Worm (Caenorhabditis elegans) whole organism, dauer: ENCODE results near the gene vha-8.
"Not testable (repeated sequence)": the region's sequence is repeated elsewhere in the genome, so short reads cannot be mapped to it uniquely, and the experiment has no call there.

Source experiments
- unc-62 ChIP-seq: sonication (generic microtip); optimal IDR thresholded peaks from 2 replicates; lab custom pipeline; 2017; ENCODE audit warnings: missing biosample characterization, missing genetic modification reagents, missing genetic modification characterization

vha-8 gene

ce11 chrIV:6824622-6825021 is 33.7 kb downstream of the vha-8 start, which contains the start of gene H20E11.3:
TSS of gene H20E11.3 (plus strand) at chrIV:6824816.
- TF ChIP-seq unc-62 (GFP tag; lab: Kevin White, UChicago), result no peak

- not testable (repeated sequence) for TF ChIP-seq unc-62 (GFP tag; lab: Kevin White, UChicago)
Measured at ce11 chrIV:6827477-6827876, 36.6 kb downstream of the vha-8 start, which contains the start of gene H20E11.2. TSS of gene H20E11.2 (plus strand) at chrIV:6827777.

- no peak for TF ChIP-seq unc-62 (GFP tag; lab: Kevin White, UChicago)
Measured at ce11 chrIV:6829902-6830301, 39.0 kb downstream of the vha-8 start, which contains the start of gene H20E11.1. TSS of gene H20E11.1 (plus strand) at chrIV:6830145.

- TF ChIP-seq unc-62 (GFP tag; lab: Kevin White, UChicago), result no peak
Measured at ce11 chrIV:6832194-6832593, 41.3 kb downstream of the vha-8 start.

ce11 chrIV:6833617-6834016 is 42.7 kb downstream of the vha-8 start:
- no peak for TF ChIP-seq unc-62 (GFP tag; lab: Kevin White, UChicago)

ce11 chrIV:6834705-6835104 is 43.8 kb downstream of the vha-8 start:
- TF ChIP-seq unc-62 (GFP tag; lab: Kevin White, UChicago), result no peak

- no peak for TF ChIP-seq unc-62 (GFP tag; lab: Kevin White, UChicago)
Measured at ce11 chrIV:6836769-6837168, 45.9 kb downstream of the vha-8 start.

- TF ChIP-seq unc-62 (GFP tag; lab: Kevin White, UChicago), result no peak
Measured at ce11 chrIV:6839091-6839522, 48.2 kb downstream of the vha-8 start.

ce11 chrIV:6841562-6842282 is 50.8 kb downstream of the vha-8 start:
- TF ChIP-seq unc-62 (GFP tag; lab: Kevin White, UChicago), result no peak
